Worm (Caenorhabditis elegans) whole organism, young adult: ENCODE measurements around the gene T22C8.3.

Experiments used
- B0035.1 ChIP-seq: sonication (generic microtip); optimal IDR thresholded peaks from 2 replicates; lab custom pipeline; 2016; ENCODE audit warnings: missing genetic modification characterization, mild to moderate bottlenecking, missing compliant biosample characterization, missing genotype, missing genetic modification reagents
- B0336.3 ChIP-seq: fragments of 200-800 bp; sonication (Bioruptor generic); IDR thresholded peaks from 2 replicates; pipeline ENCODE4 v1.3.6; 2022; ENCODE audit warnings: missing genetic modification characterization, missing compliant biosample characterization
- C06A6.2 ChIP-seq: fragments of 200-800 bp; sonication (Bioruptor generic); conservative IDR thresholded peaks from 2 replicates; pipeline ENCODE4 v1.3.6; 2022; ENCODE audit warnings: missing genetic modification characterization, missing compliant biosample characterization
- C17E4.6 ChIP-seq: fragments of 200-800 bp; sonication (Bioruptor generic); IDR thresholded peaks from 2 replicates; pipeline ENCODE4 v1.3.6; 2022; ENCODE audit warnings: missing genetic modification reagents, missing genetic modification characterization, missing compliant biosample characterization
- F22D6.2 ChIP-seq: sonication (generic microtip); optimal IDR thresholded peaks from 2 replicates; lab custom pipeline; 2016; ENCODE audit warnings: mild to moderate bottlenecking, missing genetic modification characterization, missing compliant biosample characterization
- F33H1.4 ChIP-seq: fragments of 200-800 bp; sonication (Bioruptor generic); IDR thresholded peaks from 2 replicates; pipeline ENCODE4 v1.3.6; 2022; ENCODE audit warnings: missing genetic modification reagents, missing genetic modification characterization, missing compliant biosample characterization
- F39B2.1 ChIP-seq: fragments of 200-800 bp; sonication (Bioruptor generic); IDR thresholded peaks from 2 replicates; pipeline ENCODE4 v1.3.6; 2022; ENCODE audit warnings: missing genetic modification reagents, missing genetic modification characterization, missing compliant biosample characterization
- F49E8.2 ChIP-seq: sonication (generic microtip); optimal IDR thresholded peaks from 3 replicates; lab custom pipeline; 2017; ENCODE audit warnings: missing genetic modification characterization, mild to moderate bottlenecking, missing compliant biosample characterization, antibody characterized with exemption, moderate library complexity; ENCODE audit not compliant: insufficient read depth
- F55B11.4 ChIP-seq: sonication (generic microtip); optimal IDR thresholded peaks from 2 replicates; lab custom pipeline; 2016; ENCODE audit warnings: missing compliant biosample characterization, missing genetic modification characterization, borderline replicate concordance; ENCODE audit not compliant: insufficient read depth
- K11D2.4 ChIP-seq: fragments of 200-800 bp; sonication (Bioruptor generic); IDR thresholded peaks from 2 replicates; pipeline ENCODE4 v1.3.6; 2022; ENCODE audit warnings: missing genetic modification reagents, missing genetic modification characterization, missing compliant biosample characterization
- Y53G8AR.9 ChIP-seq: fragments of 200-800 bp; sonication (Bioruptor generic); conservative IDR thresholded peaks from 2 replicates; pipeline ENCODE4 v1.3.6; 2022; ENCODE audit warnings: missing genetic modification reagents, missing genetic modification characterization, missing compliant biosample characterization
- ZK185.1 ChIP-seq: sonication (generic microtip); optimal IDR thresholded peaks from 2 replicates; lab custom pipeline; 2016; ENCODE audit warnings: mild to moderate bottlenecking, missing genetic modification characterization, missing compliant biosample characterization; ENCODE audit not compliant: poor library complexity, severe bottlenecking
- atf-7 ChIP-seq: sonication (generic microtip); optimal IDR thresholded peaks from 2 replicates; lab custom pipeline; 2017; ENCODE audit warnings: mild to moderate bottlenecking, missing genetic modification characterization, missing compliant biosample characterization
- attf-5 ChIP-seq: fragments of 200-800 bp; sonication (Bioruptor generic); optimal IDR thresholded peaks from 2 replicates; lab custom pipeline; 2018; ENCODE audit warnings: mild to moderate bottlenecking, missing genetic modification characterization, missing compliant biosample characterization
- attf-6 ChIP-seq: fragments of 200-800 bp; sonication (Bioruptor generic); IDR thresholded peaks from 2 replicates; pipeline ENCODE4 v1.3.6; 2022; ENCODE audit warnings: missing genetic modification reagents, missing genetic modification characterization, missing compliant biosample characterization
- ceh-100 ChIP-seq: fragments of 200-800 bp; sonication (Bioruptor generic); IDR thresholded peaks from 2 replicates; pipeline ENCODE4 v1.3.6; 2022; ENCODE audit warnings: missing genetic modification reagents, missing genetic modification characterization, missing compliant biosample characterization
- ceh-58 ChIP-seq: fragments of 200-800 bp; sonication (Bioruptor generic); IDR thresholded peaks from 2 replicates; pipeline ENCODE4 v1.3.6; 2022; ENCODE audit warnings: missing genetic modification characterization, missing compliant biosample characterization
- ceh-91 ChIP-seq: fragments of 200-800 bp; sonication (Bioruptor generic); IDR thresholded peaks from 2 replicates; pipeline ENCODE4 v1.3.6; 2022; ENCODE audit warnings: missing genetic modification reagents, missing genetic modification characterization, missing compliant biosample characterization
- dox-1 ChIP-seq: fragments of 200-800 bp; sonication (Bioruptor generic); IDR thresholded peaks from 2 replicates; pipeline ENCODE4 v1.3.6; 2022; ENCODE audit warnings: missing genetic modification reagents, missing genetic modification characterization, missing compliant biosample characterization
- egl-18 ChIP-seq: fragments of 200-800 bp; sonication (Bioruptor generic); IDR thresholded peaks from 2 replicates; pipeline ENCODE4 v1.3.6; 2022; ENCODE audit warnings: missing genetic modification reagents, missing genetic modification characterization, missing compliant biosample characterization
- egrh-3 ChIP-seq: fragments of 200-800 bp; sonication (Bioruptor generic); IDR thresholded peaks from 2 replicates; pipeline ENCODE4 v1.3.6; 2022; ENCODE audit warnings: missing genetic modification reagents, missing genetic modification characterization, missing compliant biosample characterization
- ekl-4 ChIP-seq: fragments of 200-800 bp; sonication (Bioruptor generic); IDR thresholded peaks from 2 replicates; pipeline ENCODE4 v1.3.6; 2022; ENCODE audit warnings: missing genetic modification reagents, missing genetic modification characterization, missing compliant biosample characterization
- him-1 ChIP-seq: sonication (generic microtip); optimal IDR thresholded peaks from 2 replicates; lab custom pipeline; 2016; ENCODE audit warnings: missing genotype, missing genetic modification reagents, missing genetic modification characterization, missing compliant biosample characterization
- hlh-26 ChIP-seq: fragments of 200-800 bp; sonication (Bioruptor generic); conservative IDR thresholded peaks from 2 replicates; pipeline ENCODE4 v1.3.6; 2022; ENCODE audit warnings: missing genetic modification reagents, missing genetic modification characterization, missing compliant biosample characterization
- lag-1 ChIP-seq: fragments of 200-800 bp; sonication (Bioruptor generic); IDR thresholded peaks from 2 replicates; pipeline ENCODE4 v1.3.6; 2022; ENCODE audit warnings: missing genetic modification reagents, missing genetic modification characterization, missing compliant biosample characterization
- lin-54 ChIP-seq: fragments of 200-800 bp; sonication (Bioruptor generic); optimal IDR thresholded peaks from 2 replicates; lab custom pipeline; 2018; ENCODE audit warnings: mild to moderate bottlenecking, missing genetic modification characterization, missing compliant biosample characterization
- lsl-1 ChIP-seq: fragments of 200-800 bp; sonication (Bioruptor generic); optimal IDR thresholded peaks from 2 replicates; lab custom pipeline; 2018; ENCODE audit warnings: mild to moderate bottlenecking, missing genetic modification characterization, moderate library complexity, missing compliant biosample characterization
- madf-3 ChIP-seq: fragments of 200-800 bp; sonication (Bioruptor generic); IDR thresholded peaks from 2 replicates; pipeline ENCODE4 v1.3.6; 2022; ENCODE audit warnings: missing genetic modification reagents, missing genetic modification characterization, missing compliant biosample characterization
- madf-6 ChIP-seq: fragments of 200-800 bp; sonication (Bioruptor generic); IDR thresholded peaks from 2 replicates; pipeline ENCODE4 v1.3.6; 2022; ENCODE audit warnings: missing genetic modification reagents, missing genetic modification characterization, missing compliant biosample characterization
- snpc-1.1 ChIP-seq: sonication (generic microtip); optimal IDR thresholded peaks from 2 replicates; lab custom pipeline; 2017; ENCODE audit warnings: missing genetic modification characterization, mild to moderate bottlenecking, missing compliant biosample characterization, antibody characterized with exemption, moderate library complexity, missing genotype, missing genetic modification reagents; ENCODE audit not compliant: insufficient read depth
- snpc-4 ChIP-seq, 5 experiments: fragments of 150-350 bp in 1 of 5; sonication (generic microtip) in 4 of 5; optimal IDR thresholded peaks; 2 replicates each; lab custom pipeline; 2014 to 2018; ENCODE audit warnings: missing genetic modification characterization in 5 of 5, missing biosample characterization in 3 of 5, antibody characterized with exemption in 2 of 5, mild to moderate bottlenecking in 2 of 5, missing compliant biosample characterization in 2 of 5, missing genotype in 2 of 5, moderate library complexity in 2 of 5, missing genetic modification reagents in 1 of 5

Gene T22C8.3

DNA sequence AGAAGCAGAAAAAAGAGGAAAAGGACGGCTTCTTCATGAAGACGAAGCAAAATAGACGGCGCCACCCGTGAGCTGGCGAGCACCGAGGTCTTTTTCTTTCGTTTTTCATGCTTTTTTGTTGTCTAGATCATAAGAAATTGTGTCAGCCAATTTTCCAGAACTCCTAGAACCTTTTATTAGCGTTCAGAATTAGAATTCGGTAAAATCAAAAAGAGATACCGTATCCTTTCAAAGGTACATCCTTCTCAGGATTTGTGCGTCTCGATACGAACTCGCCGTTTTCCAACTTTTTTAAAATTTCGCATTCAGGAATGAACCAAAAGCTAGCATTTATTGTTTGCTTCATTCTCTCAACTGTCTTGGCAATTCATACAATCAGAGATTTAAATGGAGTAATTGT, 48.7 kb downstream of the T22C8.3 start, which contains the start of gene F54C9.7:
TSS of gene F54C9.7 (plus strand) at position 301 of the 400 bp plus-strand sequence.
- TF ChIP-seq hlh-26 (no peak), atf-7 (tag; lab: Kevin White, UChicago) (no peak), C06A6.2 (GFP tag; lab: Robert Waterston, UW) (no peak), lsl-1 (GFP tag; lab: Kevin White, UChicago) (no peak), egrh-3 (GFP tag; lab: Robert Waterston, UW) (no peak), egl-18 (GFP tag; lab: Robert Waterston, UW) (no peak), ceh-58 (GFP tag; lab: Robert Waterston, UW) (no peak), K11D2.4 (GFP tag; lab: Robert Waterston, UW) (no peak), ZK185.1 (tag; lab: Kevin White, UChicago) (no peak)

DNA sequence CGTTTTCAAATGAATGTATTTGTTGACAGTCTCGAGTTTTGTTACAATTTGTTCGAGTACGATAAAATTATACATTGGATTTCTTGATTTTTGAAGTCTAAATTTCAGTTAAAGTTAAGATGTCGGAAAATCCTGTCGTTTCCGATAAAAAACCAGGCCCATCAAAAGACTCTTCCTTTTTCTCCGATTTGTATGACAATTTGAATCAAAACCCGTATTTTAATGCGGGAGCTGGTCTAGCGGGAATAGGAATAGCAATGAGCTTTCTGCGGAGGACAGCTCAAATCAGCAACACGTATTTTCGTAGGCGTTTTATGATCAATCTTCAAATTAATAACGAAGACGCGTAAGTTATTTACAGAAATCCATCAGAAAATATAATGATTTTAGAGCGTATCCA, 50.8 kb downstream of the T22C8.3 start, which contains the start of gene bcs-1:
TSS of gene bcs-1 (plus strand) at position 109 of the 400 bp plus-strand sequence.
- no peak for TF ChIP-seq him-1 (tag; lab: Kevin White, UChicago)
- TF ChIP-seq C17E4.6 (GFP tag; lab: Robert Waterston, UW): 0 out of 2 replicates have a peak, but pooled peaks have one; percentile 14
- peak; percentile 19 for TF ChIP-seq F33H1.4 (GFP tag; lab: Robert Waterston, UW)
- 0 out of 2 replicates have a peak, but pooled peaks have one; percentile 10 for TF ChIP-seq ceh-91
- TF ChIP-seq snpc-1.1 (tag; lab: Kevin White, UChicago): peak; percentile 36
- no peak for TF ChIP-seq F22D6.2 (tag; lab: Kevin White, UChicago)
- peak; percentile 42 for TF ChIP-seq attf-6 (GFP tag; lab: Robert Waterston, UW)
- TF ChIP-seq madf-6 (GFP tag; lab: Robert Waterston, UW): peak; percentile 70; the same call in 1 of the 2 replicates
- 0 out of 2 replicates have a peak, but pooled peaks have one; percentile 67 for TF ChIP-seq madf-3 (GFP tag; lab: Robert Waterston, UW)
- TF ChIP-seq dox-1: no peak
- no peak for TF ChIP-seq B0035.1 (tag; lab: Kevin White, UChicago)
- TF ChIP-seq F55B11.4: no peak
- no peak for TF ChIP-seq attf-5 (GFP tag; lab: Kevin White, UChicago)
- TF ChIP-seq ekl-4 (GFP tag; lab: Robert Waterston, UW): 0 out of 2 replicates have a peak, but pooled peaks have one; percentile 20
- TF ChIP-seq F49E8.2 (tag; lab: Kevin White, UChicago): no peak
- TF ChIP-seq B0336.3 (GFP tag; lab: Robert Waterston, UW): peak; percentile 52; the same call in 1 of the 2 replicates
- TF ChIP-seq snpc-4 (GFP tag; optimal IDR thresholded peaks at IDR 0.05; lab: Kevin White, UChicago): peak; percentile 28
- TF ChIP-seq snpc-4 (tag; optimal IDR thresholded peaks at IDR 0.05; lab: Kevin White, UChicago): no peak
- TF ChIP-seq lin-54 (GFP tag; lab: Kevin White, UChicago): peak; percentile 10
- no peak for TF ChIP-seq lag-1
- TF ChIP-seq F39B2.1 (GFP tag; lab: Robert Waterston, UW): 0 out of 2 replicates have a peak, but pooled peaks have one; percentile 44
- peak; percentile 61; the same call in 1 of the 2 replicates for TF ChIP-seq Y53G8AR.9 (GFP tag; lab: Robert Waterston, UW)
- peak; percentile 26 for TF ChIP-seq lsl-1 (GFP tag; lab: Kevin White, UChicago)
- TF ChIP-seq ceh-100 (GFP tag; lab: Robert Waterston, UW): 0 out of 2 replicates have a peak, but pooled peaks have one; percentile 8
